Worm (Caenorhabditis elegans) whole organism, late embryonic: Measurements from ENCODE around the gene twf-2.
A peak's percentile ranks its signal among the peaks of the same experiment; 100 is the strongest.
"Not testable (repeated sequence)": the region's sequence is repeated elsewhere in the genome, so short reads cannot be mapped to it uniquely, and the experiment has no call there.

ENCODE experiments used
- C38D4.7 ChIP-seq: fragments of 200-800 bp; sonication (Bioruptor generic); optimal IDR thresholded peaks from 2 replicates; lab custom pipeline; 2018; ENCODE audit warnings: mild to moderate bottlenecking, missing genetic modification characterization, moderate library complexity, missing compliant biosample characterization
- F13H6.1 ChIP-seq: sonication (generic microtip); optimal IDR thresholded peaks from 2 replicates; lab custom pipeline; 2016; ENCODE audit warnings: missing genetic modification characterization, missing compliant biosample characterization
- K09A11.1 ChIP-seq: sonication (generic microtip); optimal IDR thresholded peaks from 2 replicates; lab custom pipeline; 2017; ENCODE audit warnings: antibody characterized with exemption, mild to moderate bottlenecking, missing genetic modification characterization, missing compliant biosample characterization; ENCODE audit not compliant: insufficient read depth
- T23F11.4 ChIP-seq: fragments of 200-800 bp; sonication (Bioruptor generic); optimal IDR thresholded peaks from 2 replicates; lab custom pipeline; 2018; ENCODE audit warnings: mild to moderate bottlenecking, missing genetic modification characterization, missing compliant biosample characterization
- Y22D7AL.16 ChIP-seq: sonication (generic microtip); optimal IDR thresholded peaks from 2 replicates; lab custom pipeline; 2016; ENCODE audit warnings: missing genetic modification characterization, missing compliant biosample characterization
- ahr-1 ChIP-seq: sonication (generic microtip); optimal IDR thresholded peaks from 2 replicates; lab custom pipeline; 2016; ENCODE audit warnings: missing genetic modification characterization, missing compliant biosample characterization
- ceh-19 ChIP-seq: fragments of 200-800 bp; sonication (Bioruptor generic); optimal IDR thresholded peaks from 2 replicates; lab custom pipeline; 2018; ENCODE audit warnings: mild to moderate bottlenecking, missing genetic modification characterization, missing compliant biosample characterization
- ceh-22 ChIP-seq: sonication (generic microtip); optimal IDR thresholded peaks from 2 replicates; lab custom pipeline; 2017; ENCODE audit warnings: missing biosample characterization, missing genetic modification characterization
- ceh-30 ChIP-seq: fragments of 150-350 bp; optimal IDR thresholded peaks from 2 replicates; lab custom pipeline; 2014; ENCODE audit warnings: missing biosample characterization, missing genetic modification characterization
- ceh-31 ChIP-seq: sonication (generic microtip); optimal IDR thresholded peaks from 2 replicates; lab custom pipeline; 2016; ENCODE audit warnings: missing genetic modification characterization, missing compliant biosample characterization
- ceh-34 ChIP-seq: sonication (generic microtip); optimal IDR thresholded peaks from 2 replicates; lab custom pipeline; 2016; ENCODE audit warnings: mild to moderate bottlenecking, missing genetic modification characterization, missing compliant biosample characterization
- ceh-9 ChIP-seq: sonication (generic microtip); optimal IDR thresholded peaks from 2 replicates; lab custom pipeline; 2016; ENCODE audit warnings: mild to moderate bottlenecking, missing genetic modification characterization, inconsistent platforms, missing compliant biosample characterization
- dmd-4 ChIP-seq: sonication (generic microtip); optimal IDR thresholded peaks from 2 replicates; lab custom pipeline; 2016; ENCODE audit warnings: borderline replicate concordance, missing genetic modification characterization, missing compliant biosample characterization
- dve-1 ChIP-seq: sonication (generic microtip); optimal IDR thresholded peaks from 2 replicates; lab custom pipeline; 2017; ENCODE audit warnings: antibody characterized with exemption, mild to moderate bottlenecking, missing genetic modification characterization, missing compliant biosample characterization
- elt-2 ChIP-seq: sonication (generic microtip); optimal IDR thresholded peaks from 2 replicates; lab custom pipeline; 2016; ENCODE audit warnings: missing genetic modification reagents, missing genetic modification characterization, missing compliant biosample characterization
- elt-4 ChIP-seq: sonication (generic microtip); optimal IDR thresholded peaks from 2 replicates; lab custom pipeline; 2016; ENCODE audit warnings: missing genetic modification characterization, missing compliant biosample characterization
- fkh-10 ChIP-seq: fragments of 150-350 bp; optimal IDR thresholded peaks from 2 replicates; lab custom pipeline; 2014; ENCODE audit warnings: missing biosample characterization, missing genetic modification reagents, missing genetic modification characterization
- fkh-6 ChIP-seq: sonication (generic microtip); optimal IDR thresholded peaks from 2 replicates; lab custom pipeline; 2016; ENCODE audit warnings: missing genetic modification characterization, missing compliant biosample characterization
- hlh-15 ChIP-seq: sonication (generic microtip); optimal IDR thresholded peaks from 2 replicates; lab custom pipeline; 2016; ENCODE audit warnings: missing genetic modification characterization, missing compliant biosample characterization
- hlh-6 ChIP-seq: sonication (generic microtip); optimal IDR thresholded peaks from 2 replicates; lab custom pipeline; 2016; ENCODE audit warnings: missing genotype, missing genetic modification characterization, missing compliant biosample characterization
- hlh-8 ChIP-seq: sonication (generic microtip); optimal IDR thresholded peaks from 2 replicates; lab custom pipeline; 2016; ENCODE audit warnings: missing genotype, missing genetic modification characterization, missing compliant biosample characterization
- lim-6 ChIP-seq: sonication (generic microtip); optimal IDR thresholded peaks from 2 replicates; lab custom pipeline; 2016; ENCODE audit warnings: missing genetic modification characterization, missing compliant biosample characterization
- lin-11 ChIP-seq: fragments of 200-800 bp; sonication (Bioruptor generic); optimal IDR thresholded peaks from 2 replicates; lab custom pipeline; 2018; ENCODE audit warnings: mild to moderate bottlenecking, missing genetic modification characterization, missing compliant biosample characterization
- mec-3 ChIP-seq: sonication (generic microtip); optimal IDR thresholded peaks from 2 replicates; lab custom pipeline; 2016; ENCODE audit warnings: borderline replicate concordance, missing genetic modification characterization, missing compliant biosample characterization
- nhr-232 ChIP-seq: sonication (generic microtip); optimal IDR thresholded peaks from 2 replicates; lab custom pipeline; 2016; ENCODE audit warnings: missing genetic modification characterization, missing compliant biosample characterization
- npax-4 ChIP-seq: sonication (generic microtip); optimal IDR thresholded peaks from 2 replicates; lab custom pipeline; 2016; ENCODE audit warnings: missing genetic modification characterization, missing compliant biosample characterization
- pax-1 ChIP-seq: fragments of 150-350 bp; optimal IDR thresholded peaks from 2 replicates; lab custom pipeline; 2014; ENCODE audit warnings: missing biosample characterization, missing genetic modification characterization
- pha-4 ChIP-seq: fragments of 150-350 bp; optimal IDR thresholded peaks from 2 replicates; lab custom pipeline; 2018; ENCODE audit warnings: missing biosample characterization, missing genetic modification reagents, missing genetic modification characterization
- sox-4 ChIP-seq: sonication (generic microtip); optimal IDR thresholded peaks from 2 replicates; lab custom pipeline; 2017; ENCODE audit warnings: mild to moderate bottlenecking, missing genetic modification characterization, inconsistent platforms, missing compliant biosample characterization
- unc-3 ChIP-seq, 2 experiments: fragments of 200-800 bp in 1 of 2; sonication (Bioruptor generic) in 1 of 2; sonication (generic microtip) in 1 of 2; conservative IDR thresholded peaks in 1 of 2; optimal IDR thresholded peaks in 1 of 2; 2 replicates each; pipeline versions ENCODE4 v1.3.6 to Lab custom; 2016 to 2022; ENCODE audit warnings: missing compliant biosample characterization in 2 of 2, missing genetic modification characterization in 2 of 2, missing genetic modification reagents in 1 of 2

Gene twf-2

ce11 chrX:16443657-16444056, 2.3 kb upstream of the twf-2 start:
- TF ChIP-seq elt-4 (tag; lab: Kevin White, UChicago) (no peak), dve-1 (tag; lab: Kevin White, UChicago) (no peak), C38D4.7 (GFP tag; lab: Kevin White, UChicago) (no peak), lin-11 (tag; lab: Kevin White, UChicago) (no peak), hlh-15 (tag; lab: Kevin White, UChicago) (no peak), ahr-1 (tag; lab: Kevin White, UChicago) (no peak), ceh-31 (no peak), F13H6.1 (tag; lab: Kevin White, UChicago) (no peak), T23F11.4 (GFP tag; lab: Kevin White, UChicago) (no peak), fkh-10 (GFP tag; lab: Kevin White, UChicago) (no peak), npax-4 (no peak), fkh-6 (tag; lab: Kevin White, UChicago) (no peak)
- TF ChIP-seq, all 69 proteins: peak for 0

- TF ChIP-seq ceh-34 (tag; lab: Kevin White, UChicago) (peak; percentile 74), ceh-9 (no peak), ceh-19 (GFP tag; lab: Kevin White, UChicago) (peak; percentile 16), hlh-8 (tag; lab: Kevin White, UChicago) (no peak), lim-6 (tag; lab: Kevin White, UChicago) (no peak), pha-4 (tag; lab: Kevin White, UChicago) (no peak)
Measured at ce11 chrX:16447116-16447515, 1.1 kb downstream of the twf-2 start.

ce11 chrX:16451124-16451523, 5.1 kb downstream of the twf-2 start:
- TF ChIP-seq hlh-8 (tag; lab: Kevin White, UChicago) (no peak), pax-1 (tag; lab: Kevin White, UChicago) (no peak), dmd-4 (tag; lab: Kevin White, UChicago) (no peak), K09A11.1 (tag; lab: Kevin White, UChicago) (no peak), Y22D7AL.16 (tag; lab: Kevin White, UChicago) (no peak)

- TF ChIP-seq hlh-6 (tag; lab: Kevin White, UChicago); npax-4; nhr-232 (tag; lab: Kevin White, UChicago): not testable (repeated sequence)
Measured at ce11 chrX:16451642-16452041, 5.6 kb downstream of the twf-2 start, which contains the start of gene F38E9.4. Gene F38E9.4 (plus strand): TSS chrX:16451942.

ce11 chrX:16456659-16457058, 10.7 kb downstream of the twf-2 start, which contains the start of gene nas-39:
Gene nas-39 (plus strand): TSS chrX:16456927.
- TF ChIP-seq elt-2 (tag; lab: Kevin White, UChicago) (peak; percentile 74), ceh-22 (no peak)

- TF ChIP-seq ceh-22 (no peak), lin-11 (tag; lab: Kevin White, UChicago) (no peak), sox-4 (tag; lab: Kevin White, UChicago) (no peak), mec-3 (tag; lab: Kevin White, UChicago) (no peak), ceh-30 (tag; lab: Kevin White, UChicago) (no peak), unc-3 (GFP tag; conservative IDR thresholded peaks at IDR 0.05; lab: Robert Waterston, UW) (no peak), unc-3 (tag; optimal IDR thresholded peaks at IDR 0.05; lab: Kevin White, UChicago) (no peak)
Measured at ce11 chrX:16457113-16457512, 11.1 kb downstream of the twf-2 start.
